Fruit fly (Drosophila melanogaster) whole organism, prepupa: ENCODE results near the gene nolo.

ENCODE experiments used
- CG31627 ChIP-seq: fragments of 200-800 bp; sonication (Bioruptor generic); optimal IDR thresholded peaks from 3 replicates; lab custom pipeline; 2016; ENCODE audit warnings: missing biosample characterization, missing genetic modification characterization
- CG34406 ChIP-seq: fragments of 200-800 bp; sonication (Bioruptor generic); optimal IDR thresholded peaks from 3 replicates; lab custom pipeline; 2016; ENCODE audit warnings: missing biosample characterization, missing genetic modification characterization
- dsx ChIP-seq: fragments of 200-800 bp; optimal IDR thresholded peaks from 3 replicates; lab custom pipeline; 2019; ENCODE audit warnings: missing biosample characterization, mild to moderate bottlenecking, missing genetic modification characterization, moderate library complexity; ENCODE audit not compliant: poor library complexity, severe bottlenecking

DNA sequence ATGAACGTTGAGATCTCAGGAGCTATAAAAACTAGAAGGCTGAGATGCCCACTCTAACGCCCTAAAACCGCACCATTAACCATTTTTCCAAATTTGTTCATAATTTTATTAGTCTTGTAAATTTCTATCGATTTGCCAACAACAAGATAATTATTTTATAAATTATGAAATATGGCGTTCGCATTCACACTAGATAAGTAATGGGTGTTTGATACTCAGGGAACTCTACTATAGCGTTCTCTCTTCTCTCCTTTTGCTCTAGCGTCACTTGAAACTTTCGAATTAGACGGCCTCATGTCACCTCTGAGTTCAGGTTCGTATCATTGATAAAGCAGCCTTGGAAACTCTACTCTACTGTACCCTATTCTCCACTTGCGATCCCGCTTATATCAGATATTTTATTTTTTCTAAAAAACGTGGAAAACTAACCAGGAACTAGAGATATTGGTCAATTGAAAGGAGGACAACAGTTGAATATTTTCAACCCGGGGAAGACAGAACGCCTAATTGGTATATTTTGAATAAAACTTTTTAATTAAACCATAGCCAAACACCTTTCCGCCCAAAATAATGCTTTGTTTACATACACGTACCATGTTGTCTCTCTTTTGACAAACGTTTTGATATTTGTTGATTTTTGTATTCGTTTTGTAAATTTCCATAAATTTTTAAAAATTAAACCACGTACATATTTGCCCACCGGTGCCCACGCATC is 696 bp upstream of the nolo start:
- TF ChIP-seq dsx (GFP tag; lab: Kevin White, UChicago) (no peak), CG34406 (GFP tag; lab: Kevin White, UChicago) (no peak), CG31627 (GFP tag; lab: Kevin White, UChicago) (no peak)
